Worm (Caenorhabditis elegans) whole organism, L1 larva: ENCODE measurements around the gene F54H12.7.

Experiments used
- ama-1 ChIP-seq: fragments of 150-350 bp; optimal IDR thresholded peaks from 2 replicates; lab custom pipeline; 2014
- ceh-88 ChIP-seq: fragments of 200-800 bp; sonication (Bioruptor generic); IDR thresholded peaks from 2 replicates; pipeline ENCODE4 v1.3.6; 2022; ENCODE audit warnings: missing genetic modification characterization, missing compliant biosample characterization
- fkh-10 ChIP-seq: sonication (generic microtip); optimal IDR thresholded peaks from 2 replicates; lab custom pipeline; 2017; ENCODE audit warnings: missing biosample characterization, missing genetic modification reagents, missing genetic modification characterization
- mdl-1 ChIP-seq, 2 experiments: fragments of 150-350 bp; optimal IDR thresholded peaks; 2 replicates each; lab custom pipeline; 2014 to 2017; ENCODE audit warnings: missing biosample characterization in 2 of 2, missing genetic modification characterization in 2 of 2, inconsistent platforms in 1 of 2
- nhr-11 ChIP-seq: fragments of 150-350 bp; optimal IDR thresholded peaks from 2 replicates; lab custom pipeline; 2014; ENCODE audit warnings: missing biosample characterization, missing genetic modification characterization
- nhr-19 ChIP-seq: fragments of 200-800 bp; sonication (Bioruptor generic); conservative IDR thresholded peaks from 2 replicates; pipeline ENCODE4 v1.3.6; 2022; ENCODE audit warnings: missing genetic modification characterization, missing compliant biosample characterization
- snpc-4 ChIP-seq: fragments of 150-350 bp; optimal IDR thresholded peaks from 2 replicates; lab custom pipeline; 2014; ENCODE audit warnings: missing biosample characterization, missing genetic modification characterization
- unc-130 ChIP-seq: fragments of 150-350 bp; optimal IDR thresholded peaks from 2 replicates; lab custom pipeline; 2017; ENCODE audit warnings: missing biosample characterization, missing genetic modification characterization, inconsistent platforms
- ztf-4 ChIP-seq: fragments of 150-350 bp; optimal IDR thresholded peaks from 2 replicates; lab custom pipeline; 2014; ENCODE audit warnings: missing biosample characterization, missing genetic modification characterization

DNA sequence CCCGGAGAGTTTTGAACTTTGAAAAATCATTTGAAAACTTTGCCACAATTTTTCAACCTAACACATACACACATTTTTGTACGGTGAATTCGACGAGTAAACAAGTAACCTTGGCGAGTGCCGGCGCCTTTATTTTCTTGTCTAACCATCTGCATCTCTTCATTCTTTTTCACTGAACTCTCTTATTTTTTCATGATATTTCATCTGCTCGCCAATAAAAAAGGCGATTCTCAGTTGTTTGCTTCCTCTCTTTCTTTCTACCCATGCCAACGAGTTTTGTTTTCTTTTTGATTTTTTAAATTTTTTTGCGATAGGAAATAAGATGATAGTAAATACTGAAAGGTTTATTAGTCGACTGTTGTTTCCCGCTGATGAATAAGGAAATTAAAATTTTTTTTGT lies 9.6 kb downstream of the F54H12.7 start:
- TF ChIP-seq fkh-10 (GFP tag; lab: Kevin White, UChicago) (no peak), ceh-88 (GFP tag; lab: Robert Waterston, UW) (peak; percentile 27; the same call in 1 of the 2 replicates), ama-1 (lab: Kevin White, UChicago) (no peak), ztf-4 (no peak), snpc-4 (tag; lab: Kevin White, UChicago) (peak; percentile 3), unc-130 (tag; lab: Kevin White, UChicago) (peak; percentile 3), nhr-19 (GFP tag; lab: Robert Waterston, UW) (peak; percentile 68), mdl-1 (tag; optimal IDR thresholded peaks at IDR 0.05; lab: Kevin White, UChicago) (no peak), nhr-11 (tag; lab: Kevin White, UChicago) (no peak)
